Worm (Caenorhabditis elegans) whole organism, L1 larva: ENCODE measurements around the gene srw-101.

ENCODE experiments used
- F16B12.6 ChIP-seq: fragments of 150-350 bp; optimal IDR thresholded peaks from 2 replicates; lab custom pipeline; 2014; ENCODE audit warnings: missing biosample characterization, missing genetic modification characterization
- aly-2 ChIP-seq: fragments of 150-350 bp; optimal IDR thresholded peaks from 2 replicates; lab custom pipeline; 2014; ENCODE audit warnings: missing biosample characterization, missing genetic modification characterization
- ceh-8 ChIP-seq: fragments of 200-800 bp; sonication (Bioruptor generic); optimal IDR thresholded peaks from 2 replicates; lab custom pipeline; 2018; ENCODE audit warnings: mild to moderate bottlenecking, missing genetic modification characterization, moderate library complexity, missing compliant biosample characterization
- ceh-88 ChIP-seq: fragments of 200-800 bp; sonication (Bioruptor generic); IDR thresholded peaks from 2 replicates; pipeline ENCODE4 v1.3.6; 2022; ENCODE audit warnings: missing genetic modification characterization, missing compliant biosample characterization
- efl-3 ChIP-seq: fragments of 200-800 bp; sonication (Bioruptor generic); optimal IDR thresholded peaks from 2 replicates; lab custom pipeline; 2018; ENCODE audit warnings: mild to moderate bottlenecking, missing genetic modification characterization, missing compliant biosample characterization
- egl-13 ChIP-seq: sonication (generic microtip); optimal IDR thresholded peaks from 2 replicates; lab custom pipeline; 2016; ENCODE audit warnings: missing genotype, missing genetic modification reagents, missing genetic modification characterization, missing compliant biosample characterization
- elt-3 ChIP-seq, 6 experiments: fragments of 150-350 bp in 1 of 6; sonication (generic microtip); optimal IDR thresholded peaks; 2 replicates each; lab custom pipeline; 2017 to 2018; ENCODE audit warnings: missing biosample characterization in 6 of 6, missing genetic modification characterization in 6 of 6, inconsistent platforms in 1 of 6
- ets-5 ChIP-seq: fragments of 200-800 bp; sonication (Bioruptor generic); IDR thresholded peaks from 2 replicates; pipeline ENCODE4 v1.3.6; 2022; ENCODE audit warnings: missing genetic modification characterization, missing compliant biosample characterization
- fkh-10 ChIP-seq: sonication (generic microtip); optimal IDR thresholded peaks from 2 replicates; lab custom pipeline; 2017; ENCODE audit warnings: missing biosample characterization, missing genetic modification reagents, missing genetic modification characterization
- fkh-8 ChIP-seq: sonication (generic microtip); optimal IDR thresholded peaks from 2 replicates; lab custom pipeline; 2016; ENCODE audit warnings: mild to moderate bottlenecking, missing genetic modification characterization, missing compliant biosample characterization
- fos-1 ChIP-seq: fragments of 150-350 bp; optimal IDR thresholded peaks from 2 replicates; lab custom pipeline; 2014; ENCODE audit warnings: missing biosample characterization, missing genetic modification characterization
- grh-1 ChIP-seq: fragments of 200-800 bp; sonication (Bioruptor generic); IDR thresholded peaks from 2 replicates; pipeline ENCODE4 v1.3.6; 2022; ENCODE audit warnings: missing genetic modification reagents, missing genetic modification characterization, missing compliant biosample characterization
- isw-1 ChIP-seq: fragments of 200-800 bp; sonication (Bioruptor generic); IDR thresholded peaks from 2 replicates; pipeline ENCODE4 v1.3.6; 2022; ENCODE audit warnings: missing genetic modification characterization, missing compliant biosample characterization
- lin-14 ChIP-seq: fragments of 200-800 bp; sonication (Bioruptor generic); optimal IDR thresholded peaks from 2 replicates; lab custom pipeline; 2018; ENCODE audit warnings: mild to moderate bottlenecking, missing genetic modification characterization, moderate library complexity, missing compliant biosample characterization
- lin-15B ChIP-seq: fragments of 150-350 bp; sonication (generic microtip); optimal IDR thresholded peaks from 3 replicates; lab custom pipeline; 2014; ENCODE audit warnings: missing biosample characterization, missing genetic modification characterization
- mab-9 ChIP-seq: fragments of 200-800 bp; sonication (Bioruptor generic); IDR thresholded peaks from 2 replicates; pipeline ENCODE4 v1.3.6; 2022; ENCODE audit warnings: missing genetic modification reagents, missing genetic modification characterization, missing compliant biosample characterization
- mdl-1 ChIP-seq, 2 experiments: fragments of 150-350 bp; optimal IDR thresholded peaks; 2 replicates each; lab custom pipeline; 2014 to 2017; ENCODE audit warnings: missing biosample characterization in 2 of 2, missing genetic modification characterization in 2 of 2, inconsistent platforms in 1 of 2
- mep-1 ChIP-seq: fragments of 150-350 bp; optimal IDR thresholded peaks from 2 replicates; lab custom pipeline; 2014; ENCODE audit warnings: missing biosample characterization, missing genetic modification characterization
- nhr-11 ChIP-seq: fragments of 150-350 bp; optimal IDR thresholded peaks from 2 replicates; lab custom pipeline; 2014; ENCODE audit warnings: missing biosample characterization, missing genetic modification characterization
- nhr-19 ChIP-seq: fragments of 200-800 bp; sonication (Bioruptor generic); conservative IDR thresholded peaks from 2 replicates; pipeline ENCODE4 v1.3.6; 2022; ENCODE audit warnings: missing genetic modification characterization, missing compliant biosample characterization
- nhr-47 ChIP-seq: sonication (generic microtip); optimal IDR thresholded peaks from 2 replicates; lab custom pipeline; 2016; ENCODE audit warnings: mild to moderate bottlenecking, missing genetic modification characterization, moderate library complexity, missing compliant biosample characterization
- nhr-71 ChIP-seq: sonication (generic microtip); optimal IDR thresholded peaks from 2 replicates; lab custom pipeline; 2016; ENCODE audit warnings: mild to moderate bottlenecking, missing genetic modification characterization, moderate library complexity, missing compliant biosample characterization
- nhr-76 ChIP-seq: sonication (generic microtip); optimal IDR thresholded peaks from 2 replicates; lab custom pipeline; 2017; ENCODE audit warnings: missing biosample characterization, missing genetic modification characterization
- nhr-84 ChIP-seq: sonication (generic microtip); optimal IDR thresholded peaks from 2 replicates; lab custom pipeline; 2017; ENCODE audit warnings: missing biosample characterization, missing genetic modification characterization
- pag-3 ChIP-seq: sonication (generic microtip); optimal IDR thresholded peaks from 2 replicates; lab custom pipeline; 2017; ENCODE audit warnings: missing genetic modification characterization, mild to moderate bottlenecking, missing compliant biosample characterization, antibody characterized with exemption, borderline replicate concordance; ENCODE audit not compliant: insufficient read depth
- pax-3 ChIP-seq: fragments of 200-800 bp; sonication (Bioruptor generic); optimal IDR thresholded peaks from 2 replicates; lab custom pipeline; 2018; ENCODE audit warnings: mild to moderate bottlenecking, missing genetic modification characterization, moderate library complexity, missing compliant biosample characterization
- pqm-1 ChIP-seq: sonication (generic microtip); optimal IDR thresholded peaks from 3 replicates; lab custom pipeline; 2017; ENCODE audit warnings: missing biosample characterization, missing genetic modification characterization
- rnt-1 ChIP-seq: sonication (generic microtip); optimal IDR thresholded peaks from 2 replicates; lab custom pipeline; 2016; ENCODE audit warnings: mild to moderate bottlenecking, missing genetic modification characterization, moderate library complexity, missing compliant biosample characterization
- sptf-1 ChIP-seq: fragments of 150-350 bp; optimal IDR thresholded peaks from 2 replicates; lab custom pipeline; 2014; ENCODE audit warnings: missing biosample characterization, missing genetic modification characterization
- unc-98 ChIP-seq: fragments of 200-800 bp; sonication (Bioruptor generic); IDR thresholded peaks from 2 replicates; pipeline ENCODE4 v1.3.6; 2022; ENCODE audit warnings: missing genetic modification characterization, missing compliant biosample characterization
- xbp-1 ChIP-seq: sonication (generic microtip); optimal IDR thresholded peaks from 2 replicates; lab custom pipeline; 2016; ENCODE audit warnings: missing genetic modification characterization, missing compliant biosample characterization
- ztf-4 ChIP-seq: fragments of 150-350 bp; optimal IDR thresholded peaks from 2 replicates; lab custom pipeline; 2014; ENCODE audit warnings: missing biosample characterization, missing genetic modification characterization

The srw-101 gene

DNA sequence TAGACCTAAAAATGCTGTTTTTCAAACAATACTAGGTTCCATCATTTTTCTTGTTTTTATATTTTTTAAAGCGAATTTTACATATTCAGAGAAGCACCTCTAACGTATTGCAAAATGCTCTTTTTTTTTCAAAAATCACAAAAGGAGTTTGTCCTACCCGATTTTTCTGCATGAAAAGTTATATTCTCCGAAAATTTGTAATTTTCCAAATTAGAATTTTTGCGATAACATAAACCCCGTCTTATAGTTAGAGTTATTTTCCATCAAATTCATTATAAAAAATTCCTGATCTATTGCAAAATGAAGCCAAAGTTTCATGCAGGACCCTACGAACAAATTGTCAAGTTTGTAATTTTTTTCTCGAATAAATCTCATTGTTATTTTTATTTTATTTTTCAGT, 13.6 kb upstream of the srw-101 start, which contains the start of gene srw-99:
Gene srw-99 (plus strand): TSS at position 301 of the 400 bp plus-strand sequence.
- no peak for TF ChIP-seq nhr-19 (GFP tag; lab: Robert Waterston, UW)
- TF ChIP-seq nhr-84 (tag; lab: Kevin White, UChicago) = no peak
- no peak for TF ChIP-seq lin-14 (GFP tag; lab: Kevin White, UChicago)
- TF ChIP-seq fos-1 (tag; lab: Kevin White, UChicago) = no peak
- TF ChIP-seq egl-13 (tag; lab: Kevin White, UChicago) = no peak
- no peak for TF ChIP-seq fkh-10 (GFP tag; lab: Kevin White, UChicago)
- TF ChIP-seq lin-15B (tag; lab: Kevin White, UChicago) = no peak
- no peak for TF ChIP-seq aly-2
- no peak for TF ChIP-seq fkh-8 (tag; lab: Kevin White, UChicago)
- TF ChIP-seq isw-1 (GFP tag; lab: Robert Waterston, UW) = no peak
- no peak for TF ChIP-seq elt-3 (tag; optimal IDR thresholded peaks at IDR 0.05; lab: Kevin White, UChicago)
- no peak for TF ChIP-seq efl-3 (GFP tag; lab: Kevin White, UChicago)
- no peak for TF ChIP-seq nhr-47 (tag; lab: Kevin White, UChicago)
- no peak for TF ChIP-seq mep-1 (tag; lab: Kevin White, UChicago)
- no peak for TF ChIP-seq F16B12.6 (tag; lab: Kevin White, UChicago)
- TF ChIP-seq sptf-1 (tag; lab: Kevin White, UChicago) = no peak
- no peak for TF ChIP-seq nhr-76 (tag; lab: Kevin White, UChicago)
- TF ChIP-seq pag-3 = no peak
- no peak for TF ChIP-seq mdl-1 (tag; optimal IDR thresholded peaks at IDR 0.05; lab: Kevin White, UChicago)
- TF ChIP-seq rnt-1 = no peak

DNA sequence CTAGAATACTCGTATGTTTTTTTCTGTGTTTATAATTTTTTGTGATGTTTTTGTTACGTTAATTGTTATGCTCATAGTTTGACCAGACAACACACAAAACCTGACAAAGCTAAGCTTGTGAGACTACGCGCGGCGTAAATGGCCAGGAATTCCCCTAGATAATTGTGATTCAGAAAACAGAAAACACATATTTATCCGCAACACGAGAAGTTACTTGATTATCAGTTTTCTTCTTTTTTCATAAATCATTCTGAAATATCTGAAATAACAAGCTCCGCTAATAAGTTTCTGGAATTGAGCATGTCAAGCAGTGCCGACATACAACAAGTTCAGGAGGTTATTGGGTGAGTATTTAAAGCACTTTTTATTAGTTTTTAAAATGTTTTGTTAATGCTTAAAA, 11.2 kb upstream of the srw-101 start, which contains the start of gene srw-100:
Gene srw-100 (plus strand): TSS at position 301 of the 400 bp plus-strand sequence.
- TF ChIP-seq aly-2 = no peak
- no peak for TF ChIP-seq fos-1 (tag; lab: Kevin White, UChicago)
- TF ChIP-seq pqm-1 (tag; lab: Kevin White, UChicago) = no peak
- TF ChIP-seq nhr-19 (GFP tag; lab: Robert Waterston, UW) = no peak
- no peak for TF ChIP-seq pax-3 (tag; lab: Kevin White, UChicago)
- TF ChIP-seq grh-1 (GFP tag; lab: Robert Waterston, UW) = no peak

DNA sequence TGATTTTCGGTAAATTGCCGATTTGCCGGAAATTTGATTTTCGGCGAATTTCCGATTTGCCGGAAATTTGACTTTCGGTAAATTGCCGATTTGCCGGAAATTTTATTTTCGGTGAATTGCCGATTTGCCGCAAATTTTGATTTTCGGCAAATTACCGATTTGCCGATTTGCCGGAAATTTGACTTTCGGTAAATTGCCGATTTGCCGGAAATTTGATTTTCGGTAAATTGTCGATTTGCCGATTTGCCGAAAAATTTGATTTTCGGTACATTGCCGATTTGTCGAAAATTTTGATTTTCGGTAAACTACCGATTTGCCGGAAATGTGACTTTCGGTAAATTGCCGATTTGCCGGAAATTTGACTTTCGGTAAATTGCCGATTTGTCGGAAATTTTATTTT, 8.3 kb upstream of the srw-101 start:
- TF ChIP-seq grh-1 (GFP tag; lab: Robert Waterston, UW) (0 out of 2 replicates have a peak, but pooled peaks have one; percentile 18), mab-9 (GFP tag; lab: Robert Waterston, UW) (peak; percentile 58; the same call in 1 of the 2 replicates), ets-5 (GFP tag; lab: Robert Waterston, UW) (0 out of 2 replicates have a peak, but pooled peaks have one; percentile 17), ceh-88 (GFP tag; lab: Robert Waterston, UW) (peak; percentile 20; the same call in 1 of the 2 replicates), unc-98 (GFP tag; lab: Robert Waterston, UW) (peak; percentile 44; the same call in 1 of the 2 replicates)

DNA sequence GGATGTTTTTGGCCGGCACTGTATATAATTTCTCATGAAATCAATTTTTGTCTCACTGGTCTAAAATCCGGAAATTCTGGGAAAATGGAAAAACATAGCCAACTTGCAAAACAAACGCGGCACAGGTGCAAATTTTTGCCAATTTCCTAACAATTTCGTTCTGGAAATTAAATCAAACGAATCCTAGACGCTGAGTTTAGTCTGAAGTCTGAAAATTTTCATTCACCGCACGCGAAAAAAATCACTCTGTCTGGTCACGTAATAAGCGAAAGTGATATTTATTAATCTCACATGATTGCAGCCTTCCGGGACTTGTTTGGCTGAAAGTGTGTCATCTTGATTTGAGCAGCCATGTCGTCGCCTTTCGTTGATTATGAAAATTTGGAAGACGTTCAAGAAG, 5.2 kb upstream of the srw-101 start, which contains the start of gene srw-103:
Gene srw-103 (plus strand): TSS at position 301 of the 400 bp plus-strand sequence.
- TF ChIP-seq ztf-4 (tag; lab: Kevin White, UChicago) = no peak
- TF ChIP-seq fkh-8 (tag; lab: Kevin White, UChicago) = peak; percentile 7

DNA sequence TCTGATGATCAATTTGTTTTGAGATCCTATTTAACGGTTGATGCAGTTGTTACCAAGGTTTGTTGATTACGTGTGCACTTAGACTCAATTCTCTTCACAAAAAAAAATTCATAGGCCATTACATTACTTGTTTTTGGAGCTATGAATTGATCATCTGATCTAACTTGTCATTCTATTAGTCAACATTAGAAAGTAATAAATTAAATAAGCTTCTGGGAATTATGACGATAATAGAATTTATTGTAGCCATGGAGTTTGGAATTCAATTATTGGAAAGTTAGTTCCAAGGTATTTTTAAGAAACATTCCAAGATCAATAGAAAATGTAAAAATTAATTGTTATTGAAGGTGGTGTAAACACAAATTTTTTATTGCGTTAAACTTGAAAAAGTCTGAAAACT, 3.8 kb upstream of the srw-101 start:
- TF ChIP-seq xbp-1 (tag; lab: Kevin White, UChicago) (no peak), fkh-8 (tag; lab: Kevin White, UChicago) (peak; percentile 60), nhr-71 (tag; lab: Kevin White, UChicago) (peak; percentile 52), nhr-11 (tag; lab: Kevin White, UChicago) (peak; percentile 13), ceh-8 (peak; percentile 68)
